Worm (Caenorhabditis elegans): ENCODE measurements around the gene srw-102.

- TF ChIP-seq pax-1 (tag; optimal IDR thresholded peaks at IDR 0.05) (no peak), pha-2 (tag; optimal IDR thresholded peaks at IDR 0.05) (no peak), K09A11.1 (tag; optimal IDR thresholded peaks at IDR 0.05; ENCODE audit: insufficient read depth) (no peak), pha-4 (tag; optimal IDR thresholded peaks at IDR 0.05) (no peak), C38D4.7 (GFP tag; optimal IDR thresholded peaks at IDR 0.05) (no peak), fkh-10 (GFP tag; optimal IDR thresholded peaks at IDR 0.05) (no peak), K02D7.2 (tag; optimal IDR thresholded peaks at IDR 0.05) (no peak), nhr-11 (tag; optimal IDR thresholded peaks at IDR 0.05) (no peak), che-1 (tag; optimal IDR thresholded peaks at IDR 0.05) (no peak), npax-4 (tag; optimal IDR thresholded peaks at IDR 0.05) (no peak)
Measured at ce11 chrV:1710909-1711308, 9.1 kb upstream of the srw-102 start, which contains the start of gene srw-100.
